Worm (Caenorhabditis elegans) whole organism, L2 larva: Measurements from ENCODE around the gene nspd-6.

Experiments
- R02D3.7 ChIP-seq: fragments of 150-350 bp; optimal IDR thresholded peaks from 2 replicates; lab custom pipeline; 2014; ENCODE audit warnings: missing biosample characterization, missing genetic modification characterization
- dmd-4 ChIP-seq: sonication (generic microtip); optimal IDR thresholded peaks from 2 replicates; lab custom pipeline; 2017; ENCODE audit warnings: missing biosample characterization, missing genetic modification characterization
- mab-5 ChIP-seq: fragments of 150-350 bp; optimal IDR thresholded peaks from 2 replicates; lab custom pipeline; 2014; ENCODE audit warnings: missing biosample characterization, missing genetic modification characterization
- mdl-1 ChIP-seq, 2 experiments: fragments of 150-350 bp in 1 of 2; sonication (generic microtip) in 1 of 2; optimal IDR thresholded peaks; 2 replicates each; lab custom pipeline; 2017; ENCODE audit warnings: missing biosample characterization in 2 of 2, missing genetic modification characterization in 2 of 2
- nhr-21 ChIP-seq: fragments of 150-350 bp; optimal IDR thresholded peaks from 2 replicates; lab custom pipeline; 2014; ENCODE audit warnings: missing biosample characterization, missing genetic modification characterization
- nhr-77 ChIP-seq: fragments of 150-350 bp; optimal IDR thresholded peaks from 2 replicates; lab custom pipeline; 2014; ENCODE audit warnings: missing biosample characterization, missing genetic modification characterization
- zag-1 ChIP-seq: fragments of 150-350 bp; optimal IDR thresholded peaks from 2 replicates; lab custom pipeline; 2014; ENCODE audit warnings: missing biosample characterization, missing genetic modification characterization

DNA sequence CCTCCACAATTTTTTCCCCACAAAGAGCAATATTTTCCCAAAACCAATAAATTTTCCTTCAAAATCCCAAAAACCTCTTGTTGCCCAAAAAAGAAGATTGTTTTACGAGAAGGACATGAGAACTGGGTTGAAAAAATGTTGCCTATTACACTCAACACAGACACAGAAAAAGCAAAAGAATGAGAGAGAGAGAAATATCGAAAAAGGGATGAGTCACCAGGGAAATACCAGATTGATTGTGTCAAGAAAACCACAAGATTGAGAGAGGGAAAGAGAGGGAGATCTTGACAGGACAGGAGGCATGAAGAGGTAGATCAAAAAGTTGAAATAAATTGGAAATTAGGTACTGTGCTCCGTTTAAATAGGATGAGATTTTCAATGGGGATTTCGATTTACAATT lies 30.7 kb downstream of the nspd-6 start:
- TF ChIP-seq R02D3.7 (tag; lab: Kevin White, UChicago) (no peak), mab-5 (tag; lab: Kevin White, UChicago) (peak; percentile 34), nhr-21 (tag; lab: Kevin White, UChicago) (no peak), nhr-77 (tag; lab: Kevin White, UChicago) (no peak), mdl-1 (tag; optimal IDR thresholded peaks at IDR 0.05; lab: Kevin White, UChicago) (no peak), dmd-4 (tag; lab: Kevin White, UChicago) (no peak), zag-1 (tag; lab: Kevin White, UChicago) (no peak)
